Worm (Caenorhabditis elegans) whole organism, early embryonic: ENCODE measurements around the gene F44E2.7.
A peak's percentile ranks its signal among the peaks of the same experiment; 100 is the strongest.

Source experiments
- B0310.2 ChIP-seq: sonication (generic microtip); optimal IDR thresholded peaks from 2 replicates; lab custom pipeline; 2016; ENCODE audit warnings: mild to moderate bottlenecking, missing genetic modification characterization, missing compliant biosample characterization
- F13C5.2 ChIP-seq: sonication (generic microtip); optimal IDR thresholded peaks from 2 replicates; lab custom pipeline; 2017; ENCODE audit warnings: mild to moderate bottlenecking, missing genetic modification characterization, inconsistent platforms, missing compliant biosample characterization
- aly-1 ChIP-seq: sonication (generic microtip); optimal IDR thresholded peaks from 2 replicates; lab custom pipeline; 2016; ENCODE audit warnings: missing genetic modification characterization, missing compliant biosample characterization
- ama-1 ChIP-seq: fragments of 150-350 bp; optimal IDR thresholded peaks from 2 replicates; lab custom pipeline; 2014
- ceh-13 ChIP-seq: fragments of 200-800 bp; sonication (Bioruptor generic); optimal IDR thresholded peaks from 2 replicates; lab custom pipeline; 2018; ENCODE audit warnings: mild to moderate bottlenecking, missing genetic modification characterization, missing compliant biosample characterization
- ceh-36 ChIP-seq: sonication (generic microtip); optimal IDR thresholded peaks from 2 replicates; lab custom pipeline; 2016; ENCODE audit warnings: missing genetic modification characterization, inconsistent platforms, missing compliant biosample characterization
- ets-7 ChIP-seq: sonication (generic microtip); optimal IDR thresholded peaks from 2 replicates; lab custom pipeline; 2016; ENCODE audit warnings: missing genotype, missing genetic modification characterization, missing compliant biosample characterization
- flt-1 ChIP-seq: fragments of 200-800 bp; sonication (Bioruptor generic); IDR thresholded peaks from 2 replicates; pipeline ENCODE4 v1.3.6; 2022; ENCODE audit warnings: missing genetic modification characterization, missing compliant biosample characterization
- hmbx-1 ChIP-seq: sonication (generic microtip); optimal IDR thresholded peaks from 2 replicates; lab custom pipeline; 2016; ENCODE audit warnings: mild to moderate bottlenecking, missing genetic modification characterization, missing compliant biosample characterization
- hmg-4 ChIP-seq: fragments of 200-800 bp; sonication (Bioruptor generic); optimal IDR thresholded peaks from 2 replicates; lab custom pipeline; 2018; ENCODE audit warnings: mild to moderate bottlenecking, missing genetic modification characterization, missing compliant biosample characterization
- hnd-1 ChIP-seq: sonication (generic microtip); optimal IDR thresholded peaks from 2 replicates; lab custom pipeline; 2016; ENCODE audit warnings: missing genetic modification characterization, missing compliant biosample characterization
- pes-1 ChIP-seq: fragments of 200-800 bp; sonication (Bioruptor generic); IDR thresholded peaks from 2 replicates; pipeline ENCODE4 v1.3.6; 2022; ENCODE audit warnings: missing genetic modification reagents, missing genetic modification characterization, missing compliant biosample characterization
- scrt-1 ChIP-seq: fragments of 200-800 bp; sonication (Bioruptor generic); IDR thresholded peaks from 2 replicates; pipeline ENCODE4 v1.3.6; 2022; ENCODE audit warnings: missing genetic modification characterization, missing compliant biosample characterization
- sea-1 ChIP-seq: fragments of 200-800 bp; sonication (Bioruptor generic); conservative IDR thresholded peaks from 2 replicates; pipeline ENCODE4 v1.3.6; 2022; ENCODE audit warnings: missing genetic modification characterization, missing compliant biosample characterization
- tbx-11 ChIP-seq: fragments of 200-800 bp; sonication (Bioruptor generic); IDR thresholded peaks from 2 replicates; pipeline ENCODE4 v1.3.6; 2022; ENCODE audit warnings: missing genetic modification characterization, missing compliant biosample characterization
- tbx-37 ChIP-seq: fragments of 200-800 bp; sonication (Bioruptor generic); conservative IDR thresholded peaks from 2 replicates; pipeline ENCODE4 v1.3.6; 2022; ENCODE audit warnings: missing genetic modification reagents, missing genetic modification characterization, missing compliant biosample characterization
- tra-4 ChIP-seq: sonication (generic microtip); optimal IDR thresholded peaks from 2 replicates; lab custom pipeline; 2017; ENCODE audit warnings: missing genetic modification characterization, missing compliant biosample characterization

F44E2.7 gene

DNA sequence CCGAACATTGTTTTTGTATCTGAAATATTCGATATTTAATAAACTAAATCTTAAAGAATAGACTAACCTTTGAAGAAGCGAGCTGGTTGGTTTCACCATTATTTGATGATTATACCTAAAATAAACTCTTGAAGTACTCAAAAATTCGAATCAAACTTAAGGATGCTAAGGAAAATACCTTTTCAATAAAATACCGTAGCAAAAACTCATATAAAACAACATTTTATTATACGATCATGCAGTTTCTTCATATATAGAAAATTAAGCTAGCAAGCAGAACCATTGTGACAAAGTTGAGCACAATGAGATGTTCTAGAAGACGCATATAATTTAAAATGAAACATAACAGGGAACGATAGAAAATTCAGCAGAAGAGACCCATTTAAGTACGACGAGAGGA is at the start of gene F44E2.7:
Gene F44E2.7, minus strand, starts transcription at position 101 of the 400 bp plus-strand sequence.
- TF ChIP-seq tbx-11 (GFP tag; lab: Robert Waterston, UW) = no peak
- no peak for TF ChIP-seq hnd-1 (tag; lab: Kevin White, UChicago)
- no peak for TF ChIP-seq tra-4
- no peak for TF ChIP-seq ets-7 (tag; lab: Kevin White, UChicago)
- no peak for TF ChIP-seq hmg-4 (GFP tag; lab: Kevin White, UChicago)
- no peak for TF ChIP-seq ama-1 (lab: Kevin White, UChicago)
- TF ChIP-seq ceh-13 (GFP tag; lab: Kevin White, UChicago) = no peak
- no peak for TF ChIP-seq sea-1 (GFP tag; lab: Robert Waterston, UW)
- no peak for TF ChIP-seq tbx-37
- no peak for TF ChIP-seq scrt-1 (GFP tag; lab: Robert Waterston, UW)
- TF ChIP-seq F13C5.2 (tag; lab: Kevin White, UChicago) = no peak
- no peak for TF ChIP-seq hmbx-1 (tag; lab: Kevin White, UChicago)
- no peak for TF ChIP-seq ceh-36 (tag; lab: Kevin White, UChicago)
- TF ChIP-seq pes-1 (GFP tag; lab: Robert Waterston, UW) = no peak
- no peak for TF ChIP-seq aly-1
- no peak for TF ChIP-seq flt-1 (GFP tag; lab: Robert Waterston, UW)
- TF ChIP-seq B0310.2 (tag; lab: Kevin White, UChicago) = no peak

DNA sequence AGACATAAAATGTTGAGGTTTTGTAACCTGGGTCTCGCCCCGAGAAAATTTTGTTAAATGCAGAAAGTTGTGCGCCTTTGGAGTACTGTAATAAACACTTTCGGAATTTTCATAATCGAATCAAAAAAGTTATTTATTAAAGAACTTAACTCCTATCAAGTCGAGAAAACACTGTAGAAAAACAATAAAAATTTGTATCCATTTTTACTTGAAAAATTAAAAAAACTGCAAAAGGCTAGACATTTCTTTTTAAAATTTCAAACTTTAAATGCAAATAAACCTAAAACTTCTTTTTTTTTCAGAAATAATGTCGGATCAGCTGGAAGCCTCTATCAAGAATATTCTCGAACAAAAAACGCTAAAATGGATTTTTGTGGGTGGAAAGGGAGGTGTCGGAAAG is 46.5 kb upstream of the F44E2.7 start, which contains the start of gene asna-1:
Gene asna-1, plus strand, starts transcription at position 301 of the 400 bp plus-strand sequence.
- TF ChIP-seq flt-1 (GFP tag; lab: Robert Waterston, UW) (no peak), scrt-1 (GFP tag; lab: Robert Waterston, UW) (no peak), sea-1 (GFP tag; lab: Robert Waterston, UW) (no peak; the same call in 1 of the 2 replicates), aly-1 (no peak), hnd-1 (tag; lab: Kevin White, UChicago) (no peak), hmbx-1 (tag; lab: Kevin White, UChicago) (no peak), tbx-37 (no peak), ama-1 (lab: Kevin White, UChicago) (no peak), tra-4 (no peak), hmg-4 (GFP tag; lab: Kevin White, UChicago) (no peak), pes-1 (GFP tag; lab: Robert Waterston, UW) (no peak; the same call in 1 of the 2 replicates), F13C5.2 (tag; lab: Kevin White, UChicago) (no peak), ets-7 (tag; lab: Kevin White, UChicago) (no peak), tbx-11 (GFP tag; lab: Robert Waterston, UW) (no peak), ceh-13 (GFP tag; lab: Kevin White, UChicago) (no peak), B0310.2 (tag; lab: Kevin White, UChicago) (no peak), ceh-36 (tag; lab: Kevin White, UChicago) (no peak)

ce11 chrIII:8893464-8893863 is 45.2 kb upstream of the F44E2.7 start, which contains the start of gene ZK637.4:
Gene ZK637.4, plus strand, starts transcription at chrIII:8893764.
- TF ChIP-seq ceh-36 (tag; lab: Kevin White, UChicago) = no peak
- TF ChIP-seq hnd-1 (tag; lab: Kevin White, UChicago) = no peak
- no peak for TF ChIP-seq ama-1 (lab: Kevin White, UChicago)
- TF ChIP-seq flt-1 (GFP tag; lab: Robert Waterston, UW) = no peak
- TF ChIP-seq sea-1 (GFP tag; lab: Robert Waterston, UW) = no peak
- no peak for TF ChIP-seq B0310.2 (tag; lab: Kevin White, UChicago)
- TF ChIP-seq hmg-4 (GFP tag; lab: Kevin White, UChicago) = no peak
- no peak for TF ChIP-seq pes-1 (GFP tag; lab: Robert Waterston, UW)
- no peak for TF ChIP-seq F13C5.2 (tag; lab: Kevin White, UChicago)
- TF ChIP-seq tra-4 = no peak
- no peak for TF ChIP-seq ets-7 (tag; lab: Kevin White, UChicago)
- no peak for TF ChIP-seq aly-1
- no peak for TF ChIP-seq tbx-37
- no peak for TF ChIP-seq tbx-11 (GFP tag; lab: Robert Waterston, UW)
- no peak for TF ChIP-seq scrt-1 (GFP tag; lab: Robert Waterston, UW)
- no peak for TF ChIP-seq ceh-13 (GFP tag; lab: Kevin White, UChicago)
- TF ChIP-seq hmbx-1 (tag; lab: Kevin White, UChicago) = no peak

DNA sequence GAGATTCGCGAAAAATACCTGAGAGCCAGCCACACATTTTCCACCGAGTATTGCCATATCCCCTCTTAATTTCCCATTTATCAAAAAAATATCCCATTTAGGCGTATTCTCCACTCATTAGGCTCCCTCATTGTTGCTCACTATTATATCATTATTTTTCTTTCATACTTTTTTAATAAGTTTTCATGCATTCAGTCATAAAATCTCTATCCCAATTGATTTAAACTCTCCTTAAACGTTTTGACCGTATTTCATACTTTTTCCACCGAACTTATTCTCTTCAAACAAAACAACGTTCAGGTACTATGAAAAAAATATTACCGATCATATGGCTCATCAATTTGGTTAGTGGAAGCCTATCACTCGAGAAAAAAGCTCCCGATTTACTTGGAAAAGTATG is 41.7 kb upstream of the F44E2.7 start, which contains the start of gene lnkn-1:
Gene lnkn-1, plus strand, starts transcription at position 301 of the 400 bp plus-strand sequence.
- TF ChIP-seq aly-1 = no peak

ce11 chrIII:8888956-8889355 is 40.7 kb upstream of the F44E2.7 start, which contains the start of gene ZK637.14:
Gene ZK637.14, minus strand, starts transcription at chrIII:8889156.
- TF ChIP-seq F13C5.2 (tag; lab: Kevin White, UChicago) (peak; percentile 39), tra-4 (no peak)

DNA sequence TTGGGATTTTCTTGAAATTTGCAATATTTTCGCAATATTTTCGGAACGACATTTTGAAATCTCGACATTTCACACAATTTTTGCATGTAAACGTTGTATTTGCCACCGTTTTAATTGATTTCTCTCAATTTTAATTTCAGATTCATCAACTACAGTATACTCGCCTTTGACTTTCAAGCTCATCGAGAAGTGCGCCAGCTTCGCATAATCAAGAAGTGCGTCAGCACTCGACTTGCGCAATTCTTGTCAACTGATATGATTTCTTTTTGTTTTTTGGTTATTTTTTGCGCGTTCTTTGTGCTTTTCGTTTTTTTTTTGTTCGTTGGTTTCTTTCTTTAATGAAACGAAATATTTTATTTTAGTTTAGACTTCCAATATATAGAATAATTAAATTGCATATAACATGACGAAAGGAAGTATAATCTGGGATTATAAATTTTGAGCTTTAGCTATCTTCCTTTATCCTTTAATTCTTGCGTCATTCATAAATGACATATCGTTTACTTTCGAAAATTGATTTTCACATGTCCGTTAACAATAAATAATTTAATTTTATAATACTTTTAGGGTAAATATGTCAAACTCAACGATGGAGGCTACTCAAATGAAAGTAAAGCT is 39.0 kb upstream of the F44E2.7 start, which contains the start of gene famh-136:
Gene famh-136, plus strand, starts transcription at position 568 of the 618 bp plus-strand sequence.
- TF ChIP-seq tbx-37 (no peak; the same call in 1 of the 2 replicates), ceh-36 (tag; lab: Kevin White, UChicago) (peak; percentile 12), tra-4 (no peak), scrt-1 (GFP tag; lab: Robert Waterston, UW) (peak; percentile 57; the same call in 1 of the 2 replicates), flt-1 (GFP tag; lab: Robert Waterston, UW) (0 out of 2 replicates have a peak, but pooled peaks have one; percentile 33), pes-1 (GFP tag; lab: Robert Waterston, UW) (peak; percentile 67), tbx-11 (GFP tag; lab: Robert Waterston, UW) (0 out of 2 replicates have a peak, but pooled peaks have one; percentile 12), F13C5.2 (tag; lab: Kevin White, UChicago) (peak; percentile 79), ceh-13 (GFP tag; lab: Kevin White, UChicago) (no peak), ama-1 (lab: Kevin White, UChicago) (no peak)

DNA sequence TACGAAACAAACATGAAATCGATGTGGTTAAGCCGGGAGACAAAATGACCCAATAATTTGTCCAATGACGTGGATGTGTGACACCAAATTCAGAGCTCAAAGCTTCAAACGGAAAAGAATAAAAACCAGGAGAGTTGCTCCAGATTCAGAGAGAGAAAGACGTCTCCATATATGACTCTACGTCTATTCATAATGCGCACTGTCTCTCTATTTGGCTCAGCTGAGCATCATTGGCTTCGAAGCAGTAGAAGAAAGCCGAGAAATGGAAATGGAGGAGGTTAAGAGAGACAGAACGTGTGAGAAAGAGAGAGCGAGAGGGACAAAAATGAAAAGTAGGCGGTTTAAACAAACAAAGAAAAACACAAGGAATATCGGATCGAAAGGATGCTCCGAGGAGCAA is 38.0 kb upstream of the F44E2.7 start:
- TF ChIP-seq tra-4 (no peak), aly-1 (no peak), scrt-1 (GFP tag; lab: Robert Waterston, UW) (no peak), hmbx-1 (tag; lab: Kevin White, UChicago) (no peak), ets-7 (tag; lab: Kevin White, UChicago) (no peak), tbx-37 (no peak), hnd-1 (tag; lab: Kevin White, UChicago) (no peak), pes-1 (GFP tag; lab: Robert Waterston, UW) (no peak), ama-1 (lab: Kevin White, UChicago) (no peak), tbx-11 (GFP tag; lab: Robert Waterston, UW) (no peak)
